Fruit fly (Drosophila melanogaster): Measurements from ENCODE around the gene Cph.
A peak's percentile ranks its signal among the peaks of the same experiment; 100 is the strongest.

Gene Cph

DNA sequence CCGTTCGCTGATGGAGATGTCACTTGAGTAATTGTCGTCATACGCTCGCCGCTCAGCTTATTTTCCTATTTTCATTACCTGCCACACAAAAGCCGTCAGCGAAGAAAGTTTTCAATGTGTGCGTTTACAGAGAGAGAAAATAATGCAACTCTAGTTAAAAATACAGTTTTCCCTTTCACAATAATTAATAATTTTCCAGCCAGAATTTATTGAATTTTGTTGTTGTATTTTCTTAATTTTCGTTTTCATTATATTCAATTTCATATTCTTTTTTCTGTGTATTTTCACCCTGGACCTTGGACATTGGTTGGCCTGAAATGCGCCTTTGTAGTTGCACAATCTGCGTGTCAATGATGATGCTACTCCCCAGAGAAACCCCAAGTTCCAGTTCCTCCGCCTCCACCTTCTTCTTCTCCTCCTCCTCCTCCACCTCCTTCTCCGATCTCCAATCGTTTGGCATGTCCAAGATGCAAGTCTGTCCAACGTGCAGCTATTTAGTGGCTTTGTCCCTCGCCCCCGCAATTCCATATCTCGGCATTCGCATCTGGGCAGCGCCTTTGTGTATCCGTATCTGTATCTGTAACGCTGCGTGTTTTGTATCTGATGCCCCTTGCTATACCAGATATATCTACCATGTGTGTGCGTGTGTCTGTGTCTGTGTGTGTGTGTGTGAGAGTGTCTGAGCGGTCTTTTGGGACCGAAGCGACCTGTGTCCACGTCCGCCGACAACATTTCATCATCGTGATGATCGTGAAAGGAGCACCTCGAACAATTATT lies 84.8 kb downstream of the Cph start (continued):
- TF ChIP-seq CG1621 (tag; optimal IDR thresholded peaks at IDR 0.05) = peak; percentile 38
- peak; percentile 17 for TF ChIP-seq Hr4 (GFP tag; optimal IDR thresholded peaks at IDR 0.05)
- peak; percentile 30 for TF ChIP-seq Sox14 (GFP tag; optimal IDR thresholded peaks at IDR 0.05)
- peak; percentile 40 for TF ChIP-seq CG8632 (GFP tag; optimal IDR thresholded peaks at IDR 0.05)
- no peak for TF ChIP-seq CG16779 (tag; optimal IDR thresholded peaks at IDR 0.05)
- peak; percentile 11 for TF ChIP-seq CG11762 (GFP tag; optimal IDR thresholded peaks at IDR 0.05; ENCODE audit: insufficient read depth)
- TF ChIP-seq CG8319 (GFP tag; optimal IDR thresholded peaks at IDR 0.05) = peak; percentile 27
- TF ChIP-seq dsx (GFP tag; optimal IDR thresholded peaks at IDR 0.05; ENCODE audit: poor library complexity, severe bottlenecking) = peak; percentile 47
- TF ChIP-seq Gug (GFP tag; IDR thresholded peaks at IDR 0.05) = no peak
- TF ChIP-seq pdm3 (GFP tag; optimal IDR thresholded peaks at IDR 0.05) = peak; percentile 55
- peak; percentile 46 for TF ChIP-seq spab (GFP tag; optimal IDR thresholded peaks at IDR 0.05)
- no peak for TF ChIP-seq CG11294 (GFP tag; IDR thresholded peaks at IDR 0.05)
- TF ChIP-seq cyc (GFP tag; optimal IDR thresholded peaks at IDR 0.05) = peak; percentile 26
- TF ChIP-seq CG7368 (GFP tag; optimal IDR thresholded peaks at IDR 0.05) = no peak
- no peak for TF ChIP-seq Sox15 (GFP tag; optimal IDR thresholded peaks at IDR 0.05)
- TF ChIP-seq salr (GFP tag; optimal IDR thresholded peaks at IDR 0.05) = no peak
- TF ChIP-seq CG3919 (GFP tag; optimal IDR thresholded peaks at IDR 0.05) = peak; percentile 59
- no peak for TF ChIP-seq Hr38 (GFP tag; optimal IDR thresholded peaks at IDR 0.05)
- TF ChIP-seq fd85E (GFP tag; optimal IDR thresholded peaks at IDR 0.05) = no peak
- no peak for TF ChIP-seq Blimp-1 (GFP tag; optimal IDR thresholded peaks at IDR 0.05)
- TF ChIP-seq Ets21C (GFP tag; optimal IDR thresholded peaks at IDR 0.05) = no peak
- no peak for TF ChIP-seq Sox102F (GFP tag; optimal IDR thresholded peaks at IDR 0.05)
- TF ChIP-seq CG11902 (GFP tag; optimal IDR thresholded peaks at IDR 0.05) = peak; percentile 10
- TF ChIP-seq CG8119 (GFP tag; IDR thresholded peaks at IDR 0.05) = no peak
- peak; percentile 64 for TF ChIP-seq CG3032 (tag; optimal IDR thresholded peaks at IDR 0.05)

DNA sequence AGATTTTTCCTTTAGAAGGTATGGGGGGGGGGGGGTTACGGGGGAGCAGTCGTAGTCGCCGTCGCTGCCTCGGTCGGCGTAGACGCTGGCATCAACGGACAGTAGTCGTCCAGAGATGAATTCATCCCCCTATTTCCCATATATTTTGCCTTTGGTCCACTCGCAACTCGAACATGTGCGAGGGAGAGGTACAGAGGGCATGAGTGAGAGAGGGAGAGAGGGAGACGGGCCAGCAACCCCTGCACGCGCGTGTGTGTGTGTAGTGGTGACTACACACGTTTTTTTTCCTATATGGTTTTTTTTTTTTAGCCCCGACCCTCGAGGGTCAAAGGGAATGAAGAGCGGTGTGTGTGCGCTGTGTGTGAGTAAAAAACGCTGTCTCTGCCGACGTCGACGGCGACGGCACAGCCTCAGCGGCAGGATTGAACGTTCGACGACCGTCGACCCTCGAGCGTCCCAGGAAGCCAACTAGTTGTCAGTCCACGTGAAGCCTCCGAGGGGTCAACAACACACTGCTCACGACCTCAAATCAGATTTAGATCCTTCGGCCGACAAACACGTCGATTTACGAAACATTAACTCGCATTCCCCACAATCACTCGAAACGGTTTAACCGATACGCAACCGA lies 88.6 kb downstream of the Cph start:
- TF ChIP-seq Ets96B (tag; optimal IDR thresholded peaks at IDR 0.05) (no peak), CG15336 (GFP tag; IDR thresholded peaks at IDR 0.05) (no peak), CG6163 (GFP tag; IDR thresholded peaks at IDR 0.05) (no peak), fd85E (GFP tag; optimal IDR thresholded peaks at IDR 0.05) (no peak), CG3919 (GFP tag; optimal IDR thresholded peaks at IDR 0.05) (no peak), CG31627 (GFP tag; optimal IDR thresholded peaks at IDR 0.05) (no peak), cyc (GFP tag; optimal IDR thresholded peaks at IDR 0.05) (no peak), OdsH (GFP tag; optimal IDR thresholded peaks at IDR 0.05) (no peak)

DNA sequence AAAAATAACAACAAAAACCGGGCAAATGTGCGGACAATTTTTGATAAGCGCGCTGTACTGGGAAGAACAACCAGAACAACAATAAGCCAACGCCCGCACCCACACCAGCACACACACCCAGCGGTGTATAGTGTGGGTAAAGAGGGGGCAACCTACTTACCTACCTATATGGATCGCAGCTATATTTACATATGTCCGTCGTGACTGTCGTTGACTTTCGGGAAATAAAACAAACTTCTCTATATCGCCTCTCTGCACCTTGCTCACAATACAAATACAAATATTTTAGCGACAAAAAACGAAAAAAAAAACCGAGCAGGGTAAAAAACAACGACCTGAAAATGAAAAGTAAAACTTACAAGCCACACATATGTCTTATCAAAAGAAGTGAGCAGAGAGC lies 89.8 kb downstream of the Cph start:
- TF ChIP-seq Met (GFP tag; optimal IDR thresholded peaks at IDR 0.05) = peak; percentile 6
- no peak for TF ChIP-seq CG10631 (GFP tag; optimal IDR thresholded peaks at IDR 0.05)
- peak; percentile 90 for TF ChIP-seq fkh (GFP tag; optimal IDR thresholded peaks at IDR 0.05)
- TF ChIP-seq Eip78C (GFP tag) = peak; percentile 43

DNA sequence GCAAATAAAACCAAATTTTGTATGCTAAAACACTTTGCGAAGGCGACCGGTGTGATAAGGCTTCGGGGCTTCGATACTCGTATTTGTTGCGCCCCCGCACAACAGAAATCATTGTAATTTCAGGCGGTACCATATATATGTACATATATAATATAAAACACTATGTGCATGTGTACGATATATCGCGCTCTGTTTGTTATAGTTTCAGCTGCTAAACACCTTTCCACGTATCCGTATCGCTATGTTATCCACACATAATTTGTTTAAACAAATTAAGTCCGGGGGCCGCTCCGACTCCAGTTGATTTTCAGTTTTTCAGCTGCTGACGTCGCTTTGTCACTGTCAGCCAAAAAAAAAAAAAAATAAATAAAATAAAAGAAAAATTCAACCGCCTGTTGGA lies 91.1 kb downstream of the Cph start:
- TF ChIP-seq fkh (GFP tag; optimal IDR thresholded peaks at IDR 0.05) (peak; percentile 46), CG6854 (GFP tag; optimal IDR thresholded peaks at IDR 0.05) (no peak)
